Fruit fly (Drosophila melanogaster) whole organism, pupa: ENCODE results near the gene CG45413.
A peak's percentile ranks its signal among the peaks of the same experiment; 100 is the strongest.

Experiments used
- CG10348 ChIP-seq: fragments of 200-800 bp; sonication (Bioruptor generic); IDR thresholded peaks from 2 replicates; pipeline ENCODE4 v1.3.6; 2022; ENCODE audit warnings: missing biosample characterization, missing genetic modification characterization
- CG12605 ChIP-seq: fragments of 200-800 bp; sonication (Bioruptor generic); IDR thresholded peaks from 2 replicates; pipeline ENCODE4 v1.3.6; 2022; ENCODE audit warnings: missing biosample characterization, missing genetic modification characterization
- CG13204 ChIP-seq: fragments of 200-800 bp; sonication (Bioruptor generic); optimal IDR thresholded peaks from 2 replicates; lab custom pipeline; 2018; ENCODE audit warnings: missing biosample characterization, mild to moderate bottlenecking, missing genetic modification characterization, moderate library complexity
- CG14655 ChIP-seq: fragments of 200-800 bp; sonication (Bioruptor generic); optimal IDR thresholded peaks from 3 replicates; lab custom pipeline; 2017; ENCODE audit warnings: mild to moderate bottlenecking, missing biosample characterization, missing genetic modification reagents, missing genetic modification characterization
- CG15710 ChIP-seq: fragments of 200-800 bp; sonication (Bioruptor generic); optimal IDR thresholded peaks from 2 replicates; lab custom pipeline; 2018; ENCODE audit warnings: missing biosample characterization, mild to moderate bottlenecking, missing genetic modification characterization, moderate library complexity
- CG17806 ChIP-seq: fragments of 200-800 bp; sonication (Bioruptor generic); optimal IDR thresholded peaks from 2 replicates; lab custom pipeline; 2018; ENCODE audit warnings: missing biosample characterization, mild to moderate bottlenecking, missing genetic modification characterization, moderate library complexity
- CG32121 ChIP-seq: fragments of 200-800 bp; sonication (Bioruptor generic); IDR thresholded peaks from 2 replicates; pipeline ENCODE4 v1.3.6; 2022; ENCODE audit warnings: missing biosample characterization, missing genetic modification characterization
- CG34367 ChIP-seq: fragments of 200-800 bp; sonication (Bioruptor generic); optimal IDR thresholded peaks from 2 replicates; lab custom pipeline; 2018; ENCODE audit warnings: missing biosample characterization, mild to moderate bottlenecking, missing genetic modification characterization
- CG4496 ChIP-seq: fragments of 200-800 bp; sonication (Bioruptor generic); IDR thresholded peaks from 3 replicates; pipeline ENCODE4 v1.3.6; 2022; ENCODE audit warnings: missing biosample characterization, missing genetic modification characterization
- CG8159 ChIP-seq: fragments of 200-800 bp; sonication (Bioruptor generic); optimal IDR thresholded peaks from 3 replicates; lab custom pipeline; 2018; ENCODE audit warnings: missing biosample characterization, mild to moderate bottlenecking, missing genetic modification characterization, moderate library complexity
- CG8301 ChIP-seq: fragments of 200-800 bp; sonication (Bioruptor generic); optimal IDR thresholded peaks from 2 replicates; lab custom pipeline; 2018; ENCODE audit warnings: missing biosample characterization, mild to moderate bottlenecking, missing genetic modification characterization
- CG9948 ChIP-seq: fragments of 200-800 bp; sonication (Bioruptor generic); optimal IDR thresholded peaks from 2 replicates; lab custom pipeline; 2018; ENCODE audit warnings: missing biosample characterization, mild to moderate bottlenecking, missing genetic modification characterization, moderate library complexity
- D1 ChIP-seq: fragments of 200-800 bp; sonication (Bioruptor generic); optimal IDR thresholded peaks from 2 replicates; lab custom pipeline; 2018; ENCODE audit warnings: missing biosample characterization, mild to moderate bottlenecking, missing genetic modification characterization, moderate library complexity
- EcR ChIP-seq: fragments of 200-800 bp; sonication (Bioruptor generic); optimal IDR thresholded peaks from 3 replicates; lab custom pipeline; 2019; ENCODE audit warnings: missing biosample characterization, missing genetic modification characterization, mild to moderate bottlenecking, moderate library complexity, missing genetic modification reagents
- Ets98B ChIP-seq: fragments of 200-800 bp; sonication (Bioruptor generic); IDR thresholded peaks from 2 replicates; pipeline ENCODE4 v1.3.6; 2022; ENCODE audit warnings: missing biosample characterization, missing genetic modification characterization
- Pif1A ChIP-seq: fragments of 200-800 bp; sonication (Bioruptor generic); optimal IDR thresholded peaks from 3 replicates; lab custom pipeline; 2016; ENCODE audit warnings: missing biosample characterization, missing genetic modification characterization
- Pif1B ChIP-seq: fragments of 200-800 bp; sonication (Bioruptor generic); optimal IDR thresholded peaks from 3 replicates; lab custom pipeline; 2016; ENCODE audit warnings: missing biosample characterization, missing genetic modification characterization
- Snoo ChIP-seq: fragments of 200-800 bp; sonication (Bioruptor generic); optimal IDR thresholded peaks from 3 replicates; lab custom pipeline; 2017; ENCODE audit warnings: missing biosample characterization, mild to moderate bottlenecking, missing genetic modification characterization, inconsistent platforms
- fd96Ca ChIP-seq: fragments of 200-800 bp; sonication (Bioruptor generic); IDR thresholded peaks from 3 replicates; pipeline ENCODE4 v1.3.6; 2022; ENCODE audit warnings: missing biosample characterization, missing genetic modification characterization
- gl ChIP-seq: fragments of 200-800 bp; sonication (Bioruptor generic); optimal IDR thresholded peaks from 2 replicates; lab custom pipeline; 2018; ENCODE audit warnings: missing biosample characterization, mild to moderate bottlenecking, missing genetic modification characterization
- rn ChIP-seq: fragments of 200-800 bp; sonication (Bioruptor generic); IDR thresholded peaks from 2 replicates; pipeline ENCODE4 v1.3.6; 2022; ENCODE audit warnings: missing biosample characterization, missing genetic modification characterization

CG45413 gene

DNA sequence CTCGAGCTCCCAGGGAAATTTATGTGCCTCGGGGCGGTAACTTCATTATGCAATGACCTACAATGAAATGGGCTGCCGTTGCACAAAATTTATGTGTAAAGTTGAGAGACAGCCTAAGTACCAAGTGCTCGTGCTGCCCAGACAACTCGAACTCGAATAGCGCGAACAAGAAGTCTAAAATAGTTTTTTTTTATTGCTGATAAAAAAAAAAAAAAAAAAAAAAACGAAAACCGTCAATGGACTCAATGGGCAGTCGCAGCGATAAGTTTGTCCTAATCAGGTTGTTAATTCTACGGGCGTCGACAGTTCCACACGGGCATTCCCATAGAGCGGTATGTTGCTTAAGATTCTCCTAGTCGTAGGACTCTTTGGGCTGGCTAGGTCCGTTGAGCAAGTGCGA is 876 bp upstream of the CG45413 start, which contains the start of gene CG14820:
CG14820 (plus strand) TSS at position 301 of the 400 bp plus-strand sequence.
- no peak for TF ChIP-seq Pif1A (GFP tag; lab: Kevin White, UChicago)
- no peak for TF ChIP-seq CG8159 (tag; lab: Kevin White, UChicago)
- TF ChIP-seq gl, result no peak
- no peak for TF ChIP-seq fd96Ca (GFP tag; lab: Robert Waterston, UW)
- no peak for TF ChIP-seq CG4496 (GFP tag; lab: Robert Waterston, UW)
- no peak for TF ChIP-seq D1 (tag; lab: Kevin White, UChicago)
- TF ChIP-seq EcR (GFP tag; lab: Kevin White, UChicago), result no peak
- TF ChIP-seq CG17806, result no peak
- TF ChIP-seq Snoo (tag; lab: Kevin White, UChicago), result no peak
- no peak for TF ChIP-seq CG15710 (tag; lab: Kevin White, UChicago)
- TF ChIP-seq CG8301 (tag; lab: Kevin White, UChicago), result no peak
- TF ChIP-seq CG34367 (tag; lab: Kevin White, UChicago), result no peak
- no peak for TF ChIP-seq Pif1B (GFP tag; lab: Kevin White, UChicago)
- no peak for TF ChIP-seq CG14655
- no peak for TF ChIP-seq CG32121 (GFP tag; lab: Robert Waterston, UW)
- no peak for TF ChIP-seq CG9948 (tag; lab: Kevin White, UChicago)
- TF ChIP-seq CG10348, result no peak
- no peak for TF ChIP-seq rn (GFP tag; lab: Robert Waterston, UW)
- no peak for TF ChIP-seq Ets98B
- TF ChIP-seq CG12605 (GFP tag; lab: Robert Waterston, UW), result no peak
- TF ChIP-seq, all 21 proteins: peak for 0

DNA sequence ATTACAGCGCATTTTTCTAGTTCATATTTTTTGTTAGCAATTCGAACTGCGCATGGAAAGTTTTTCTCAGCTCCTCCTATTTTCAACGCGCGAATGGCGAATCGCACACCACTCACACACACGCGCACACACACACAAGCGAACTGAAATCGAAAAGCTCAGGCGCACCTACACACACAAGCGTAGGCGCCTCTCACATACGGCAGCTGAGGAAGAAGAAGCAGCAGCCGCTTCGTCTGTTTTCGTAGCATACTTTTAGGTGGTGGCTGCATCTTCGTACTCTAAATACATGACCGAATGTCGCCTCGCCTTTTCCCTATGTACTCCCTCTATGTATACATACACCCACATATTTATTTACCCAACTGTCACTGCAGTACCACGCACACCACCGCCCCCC is 5.9 kb downstream of the CG45413 start:
- TF ChIP-seq CG4496 (GFP tag; lab: Robert Waterston, UW) (peak; percentile 67; the same call in 2 of the 3 replicates), Snoo (tag; lab: Kevin White, UChicago) (no peak), rn (GFP tag; lab: Robert Waterston, UW) (no peak)

- no peak for TF ChIP-seq CG32121 (GFP tag; lab: Robert Waterston, UW)
- no peak for TF ChIP-seq EcR (GFP tag; lab: Kevin White, UChicago)
- TF ChIP-seq CG34367 (tag; lab: Kevin White, UChicago), result no peak
- TF ChIP-seq rn (GFP tag; lab: Robert Waterston, UW), result no peak
- TF ChIP-seq D1 (tag; lab: Kevin White, UChicago), result no peak
- TF ChIP-seq CG14655, result no peak
- no peak for TF ChIP-seq fd96Ca (GFP tag; lab: Robert Waterston, UW)
- no peak for TF ChIP-seq Pif1A (GFP tag; lab: Kevin White, UChicago)
- no peak for TF ChIP-seq Ets98B
- TF ChIP-seq CG17806, result no peak
- TF ChIP-seq CG4496 (GFP tag; lab: Robert Waterston, UW), result no peak
- TF ChIP-seq gl, result no peak
- TF ChIP-seq CG10348, result no peak
- no peak for TF ChIP-seq CG15710 (tag; lab: Kevin White, UChicago)
- no peak for TF ChIP-seq CG8301 (tag; lab: Kevin White, UChicago)
- TF ChIP-seq CG8159 (tag; lab: Kevin White, UChicago), result no peak
- TF ChIP-seq CG13204 (GFP tag; lab: Kevin White, UChicago), result no peak
- TF ChIP-seq CG9948 (tag; lab: Kevin White, UChicago), result no peak
- no peak for TF ChIP-seq CG12605 (GFP tag; lab: Robert Waterston, UW)
- TF ChIP-seq, all 21 proteins: peak for 0
Measured at dm6 chr3L:6919213-6919612, 12.5 kb downstream of the CG45413 start.

DNA sequence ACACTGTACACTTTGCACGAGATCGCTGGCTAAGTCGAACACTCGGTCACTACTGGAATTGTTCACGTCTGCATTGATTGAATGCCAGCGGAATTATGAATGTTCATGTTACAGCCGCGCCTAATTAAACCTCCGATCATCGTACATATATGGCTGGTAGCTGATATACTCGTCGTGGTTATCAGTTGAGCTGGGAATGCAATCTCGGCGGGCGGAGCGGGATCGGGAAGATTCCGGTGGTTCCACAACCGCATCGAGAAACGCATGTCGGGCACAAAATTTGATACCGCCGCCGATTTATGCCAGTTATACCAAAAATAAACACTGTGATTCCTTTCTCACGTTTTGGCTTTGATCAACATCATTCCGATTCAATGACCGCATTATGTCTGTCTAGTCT is 17.0 kb downstream of the CG45413 start, which contains the start of gene Prat2:
Prat2 (minus strand) TSS at position 101 of the 400 bp plus-strand sequence.
- no peak for TF ChIP-seq Ets98B
- TF ChIP-seq D1 (tag; lab: Kevin White, UChicago), result no peak

- TF ChIP-seq CG12605 (GFP tag; lab: Robert Waterston, UW), result no peak
- no peak for TF ChIP-seq D1 (tag; lab: Kevin White, UChicago)
- no peak for TF ChIP-seq CG14655
- no peak for TF ChIP-seq CG17806
- no peak for TF ChIP-seq rn (GFP tag; lab: Robert Waterston, UW)
- TF ChIP-seq Pif1A (GFP tag; lab: Kevin White, UChicago), result no peak
- TF ChIP-seq gl, result no peak
- TF ChIP-seq Snoo (tag; lab: Kevin White, UChicago), result no peak
- no peak for TF ChIP-seq CG8301 (tag; lab: Kevin White, UChicago)
- no peak for TF ChIP-seq CG9948 (tag; lab: Kevin White, UChicago)
- no peak for TF ChIP-seq CG13204 (GFP tag; lab: Kevin White, UChicago)
- TF ChIP-seq CG4496 (GFP tag; lab: Robert Waterston, UW), result no peak
- no peak for TF ChIP-seq CG34367 (tag; lab: Kevin White, UChicago)
- TF ChIP-seq CG15710 (tag; lab: Kevin White, UChicago), result no peak
- no peak for TF ChIP-seq Ets98B
- TF ChIP-seq fd96Ca (GFP tag; lab: Robert Waterston, UW), result no peak
- no peak for TF ChIP-seq Pif1B (GFP tag; lab: Kevin White, UChicago)
- TF ChIP-seq CG32121 (GFP tag; lab: Robert Waterston, UW), result no peak
- TF ChIP-seq CG10348, result no peak
Measured at dm6 chr3L:6913823-6914222, 17.9 kb downstream of the CG45413 start.

DNA sequence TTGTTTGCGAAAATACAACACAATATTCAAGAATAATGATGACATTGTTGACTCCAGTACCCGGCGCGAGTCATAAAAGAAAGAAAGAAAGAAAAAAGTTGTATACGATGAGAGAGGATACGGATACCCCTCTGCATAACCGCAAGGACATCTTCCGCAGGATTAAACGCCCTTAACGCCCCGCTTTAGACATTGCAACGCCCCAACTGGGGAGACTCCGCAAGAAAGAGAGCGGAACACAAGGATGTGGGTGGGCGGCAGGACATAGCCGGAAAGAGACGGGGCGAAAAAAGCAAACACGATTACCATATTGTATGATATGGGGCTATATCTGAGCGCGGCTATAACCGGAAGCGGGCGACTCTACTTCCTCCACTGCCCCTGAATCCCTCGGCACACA is 20.5 kb downstream of the CG45413 start:
- TF ChIP-seq CG12605 (GFP tag; lab: Robert Waterston, UW), result no peak
- TF ChIP-seq CG4496 (GFP tag; lab: Robert Waterston, UW), result no peak
- TF ChIP-seq Ets98B, result no peak
- TF ChIP-seq CG17806, result no peak
- no peak for TF ChIP-seq CG8159 (tag; lab: Kevin White, UChicago)
- TF ChIP-seq CG8301 (tag; lab: Kevin White, UChicago), result no peak
- no peak for TF ChIP-seq CG34367 (tag; lab: Kevin White, UChicago)
- TF ChIP-seq gl, result no peak
- TF ChIP-seq rn (GFP tag; lab: Robert Waterston, UW), result no peak
- no peak for TF ChIP-seq CG32121 (GFP tag; lab: Robert Waterston, UW)
- TF ChIP-seq CG9948 (tag; lab: Kevin White, UChicago), result no peak
- no peak for TF ChIP-seq Pif1B (GFP tag; lab: Kevin White, UChicago)
- no peak for TF ChIP-seq CG14655
- no peak for TF ChIP-seq D1 (tag; lab: Kevin White, UChicago)
- no peak for TF ChIP-seq CG15710 (tag; lab: Kevin White, UChicago)
- no peak for TF ChIP-seq Pif1A (GFP tag; lab: Kevin White, UChicago)
- no peak for TF ChIP-seq CG13204 (GFP tag; lab: Kevin White, UChicago)
- TF ChIP-seq CG10348, result no peak
- no peak for TF ChIP-seq fd96Ca (GFP tag; lab: Robert Waterston, UW)
- TF ChIP-seq, all 21 proteins: peak for 0
